Fruit fly (Drosophila melanogaster) whole organism, wandering third instar larva: Measurements from ENCODE around the gene Phf5a.

Experiments used
- Abd-B ChIP-seq: fragments of >200 bp; optimal IDR thresholded peaks from 2 replicates; lab custom pipeline; 2017; ENCODE audit warnings: missing biosample characterization, missing genetic modification characterization
- CG9705 ChIP-seq: fragments of 200-800 bp; sonication (Bioruptor generic); optimal IDR thresholded peaks from 2 replicates; lab custom pipeline; 2018; ENCODE audit warnings: missing biosample characterization, mild to moderate bottlenecking, missing genetic modification characterization
- Dfd ChIP-seq: fragments of >200 bp; optimal IDR thresholded peaks from 2 replicates; lab custom pipeline; 2017; ENCODE audit warnings: missing biosample characterization, missing genetic modification characterization
- Dif ChIP-seq: fragments of 200-275, 200-300 bp; sonication (Bioruptor generic); optimal IDR thresholded peaks from 2 replicates; lab custom pipeline; 2018; ENCODE audit warnings: missing biosample characterization, missing genetic modification characterization; ENCODE audit not compliant: partially characterized antibody
- HLH106 ChIP-seq: fragments of 200-800 bp; optimal IDR thresholded peaks from 3 replicates; lab custom pipeline; 2019; ENCODE audit warnings: missing biosample characterization, mild to moderate bottlenecking, missing genetic modification characterization, moderate library complexity
- Hnf4 ChIP-seq: fragments of 200-800 bp; sonication (Bioruptor generic); optimal IDR thresholded peaks from 2 replicates; lab custom pipeline; 2016; ENCODE audit warnings: missing biosample characterization, mild to moderate bottlenecking, missing genetic modification characterization
- Hr78 ChIP-seq: fragments of >200 bp; optimal IDR thresholded peaks from 2 replicates; lab custom pipeline; 2017; ENCODE audit warnings: missing biosample characterization, missing genetic modification characterization
- Hr83 ChIP-seq: fragments of 200-300 bp; sonication (Bioruptor generic); optimal IDR thresholded peaks from 2 replicates; lab custom pipeline; 2016; ENCODE audit warnings: missing biosample characterization, mild to moderate bottlenecking, missing genetic modification characterization, moderate library complexity; ENCODE audit not compliant: poor library complexity, severe bottlenecking
- Jra ChIP-seq: sonication (Bioruptor generic); optimal IDR thresholded peaks from 2 replicates; lab custom pipeline; 2016; ENCODE audit warnings: missing biosample characterization, missing genetic modification characterization
- Mio ChIP-seq: sonication (Bioruptor generic); optimal IDR thresholded peaks from 2 replicates; lab custom pipeline; 2016; ENCODE audit warnings: missing biosample characterization, missing genetic modification characterization
- Myc ChIP-seq: fragments of >200 bp; optimal IDR thresholded peaks from 2 replicates; lab custom pipeline; 2017
- N ChIP-seq: fragments of >200 bp; optimal IDR thresholded peaks from 2 replicates; lab custom pipeline; 2018; ENCODE audit warnings: missing biosample characterization, missing external identifiers, missing genetic modification characterization
- Rel ChIP-seq, 2 experiments: fragments of 200-800 bp; sonication (Bioruptor generic) in 1 of 2; optimal IDR thresholded peaks; 2 replicates in 1 of 2; 3 replicates in 1 of 2; lab custom pipeline; 2016 to 2019; ENCODE audit warnings: mild to moderate bottlenecking in 2 of 2, missing biosample characterization in 2 of 2, missing genetic modification characterization in 2 of 2, moderate library complexity in 1 of 2
- Sp1 ChIP-seq: fragments of 200-800 bp; sonication (Bioruptor generic); optimal IDR thresholded peaks from 3 replicates; lab custom pipeline; 2019; ENCODE audit warnings: missing biosample characterization, mild to moderate bottlenecking, missing genetic modification characterization, moderate library complexity
- Vsx2 ChIP-seq: fragments of 200-300, 225-300 bp; sonication (Bioruptor generic); optimal IDR thresholded peaks from 2 replicates; lab custom pipeline; 2018; ENCODE audit warnings: missing biosample characterization, missing genetic modification characterization; ENCODE audit not compliant: partially characterized antibody
- br ChIP-seq: fragments of 200-800 bp; sonication (Bioruptor generic); optimal IDR thresholded peaks from 2 replicates; lab custom pipeline; 2016; ENCODE audit warnings: missing biosample characterization, missing genetic modification characterization
- brk ChIP-seq: fragments of 200-800 bp; sonication (Bioruptor generic); optimal IDR thresholded peaks from 2 replicates; lab custom pipeline; 2016; ENCODE audit warnings: missing biosample characterization, mild to moderate bottlenecking, missing genetic modification characterization
- dl ChIP-seq, 2 experiments: fragments of 175-275, 200-275 bp in 1 of 2; fragments of 200-275 bp in 1 of 2; sonication (Bioruptor generic); optimal IDR thresholded peaks; lab custom pipeline; 2018; ENCODE audit warnings: mild to moderate bottlenecking in 2 of 2, missing biosample characterization in 2 of 2, missing genetic modification characterization in 2 of 2, moderate library complexity in 2 of 2; ENCODE audit not compliant: partially characterized antibody in 2 of 2, insufficient read depth in 1 of 2
- dmrt93B ChIP-seq: fragments of 200-800 bp; sonication (Bioruptor generic); optimal IDR thresholded peaks from 2 replicates; lab custom pipeline; 2018; ENCODE audit warnings: missing biosample characterization, mild to moderate bottlenecking, missing genetic modification characterization
- dsf ChIP-seq: sonication (Bioruptor generic); optimal IDR thresholded peaks from 2 replicates; lab custom pipeline; 2016; ENCODE audit warnings: missing biosample characterization, missing genetic modification characterization, borderline replicate concordance
- foxo ChIP-seq, 2 experiments: fragments of 200-800 bp; sonication (Bioruptor generic); optimal IDR thresholded peaks; 2 replicates in 1 of 2; 3 replicates in 1 of 2; lab custom pipeline; 2016 to 2017; ENCODE audit warnings: missing biosample characterization in 2 of 2, missing genetic modification characterization in 2 of 2
- fru ChIP-seq: fragments of 200-800 bp; sonication (Bioruptor generic); optimal IDR thresholded peaks from 3 replicates; lab custom pipeline; 2016; ENCODE audit warnings: missing biosample characterization, mild to moderate bottlenecking, missing genetic modification characterization
- h ChIP-seq: fragments of 200-800 bp; sonication (Bioruptor generic); optimal IDR thresholded peaks from 3 replicates; lab custom pipeline; 2016; ENCODE audit warnings: missing biosample characterization, mild to moderate bottlenecking, missing genetic modification characterization
- jim ChIP-seq: fragments of 175-275, 200-325 bp; sonication (Bioruptor generic); optimal IDR thresholded peaks from 2 replicates; lab custom pipeline; 2016; ENCODE audit warnings: missing biosample characterization, mild to moderate bottlenecking, missing genetic modification characterization
- lola ChIP-seq: fragments of >200 bp; optimal IDR thresholded peaks from 2 replicates; lab custom pipeline; 2017; ENCODE audit warnings: missing biosample characterization, missing genetic modification characterization
- pan ChIP-seq: fragments of >200 bp; optimal IDR thresholded peaks from 2 replicates; lab custom pipeline; 2017
- psq ChIP-seq: fragments of 200-800 bp; sonication (Bioruptor generic); optimal IDR thresholded peaks from 3 replicates; lab custom pipeline; 2017; ENCODE audit warnings: missing biosample characterization, mild to moderate bottlenecking, missing genetic modification characterization, moderate library complexity
- sage ChIP-seq: fragments of 200-800 bp; sonication (Bioruptor generic); optimal IDR thresholded peaks from 2 replicates; lab custom pipeline; 2016; ENCODE audit warnings: missing biosample characterization, mild to moderate bottlenecking, missing genetic modification characterization
- sv ChIP-seq: fragments of 200-800 bp; sonication (Bioruptor generic); optimal IDR thresholded peaks from 3 replicates; lab custom pipeline; 2016; ENCODE audit warnings: missing biosample characterization, missing genetic modification characterization
- tai ChIP-seq: sonication (Bioruptor generic); optimal IDR thresholded peaks from 2 replicates; lab custom pipeline; 2016; ENCODE audit warnings: missing biosample characterization, missing genetic modification characterization
- usp ChIP-seq: fragments of >200 bp; optimal IDR thresholded peaks from 2 replicates; lab custom pipeline; 2017; ENCODE audit warnings: missing biosample characterization, missing genetic modification characterization

The Phf5a gene

DNA sequence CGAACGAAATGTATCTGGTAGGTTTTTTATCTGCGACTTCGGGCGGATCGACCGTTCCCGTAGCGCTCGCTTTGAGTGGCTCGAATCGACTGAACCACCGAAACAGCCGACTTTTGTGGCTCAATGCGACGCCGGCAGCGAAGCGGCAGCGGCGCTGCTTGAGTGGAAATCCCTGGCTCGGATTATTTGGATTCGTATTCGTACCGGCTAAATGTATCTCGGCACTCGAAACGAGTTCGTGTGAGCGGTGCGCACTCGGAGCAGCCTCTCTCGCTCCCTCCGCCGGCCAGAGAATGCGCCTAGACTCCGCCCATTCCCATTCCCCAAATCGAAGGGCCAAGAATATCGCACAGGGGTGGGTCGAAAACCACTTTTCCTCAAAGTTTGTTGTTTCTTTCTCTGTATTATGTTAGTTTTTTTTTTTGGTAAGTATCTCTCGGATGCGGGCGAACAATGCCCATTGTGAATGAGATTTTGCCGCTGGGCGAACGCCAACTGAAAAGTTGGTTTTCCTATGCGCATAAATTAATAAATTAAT is 45.5 kb upstream of the Phf5a start:
- TF ChIP-seq Hr83 (GFP tag; lab: Kevin White, UChicago) (peak; percentile 32), Myc (lab: Kevin White, UChicago) (no peak), dl (GFP tag; optimal IDR thresholded peaks at IDR 0.05; lab: Kevin White, UChicago; ENCODE audit: insufficient read depth in 1 of 2, partially characterized antibody in 2 of 2) (peak in 1 of 2 experiments; percentile 20), Abd-B (GFP tag; lab: Kevin White, UChicago) (no peak), Vsx2 (GFP tag; lab: Kevin White, UChicago) (peak; percentile 67), Dif (GFP tag; lab: Kevin White, UChicago) (peak; percentile 85), pan (no peak), jim (GFP tag; lab: Kevin White, UChicago) (no peak), dsf (GFP tag; lab: Kevin White, UChicago) (no peak), psq (GFP tag; lab: Kevin White, UChicago) (no peak), br (no peak)

DNA sequence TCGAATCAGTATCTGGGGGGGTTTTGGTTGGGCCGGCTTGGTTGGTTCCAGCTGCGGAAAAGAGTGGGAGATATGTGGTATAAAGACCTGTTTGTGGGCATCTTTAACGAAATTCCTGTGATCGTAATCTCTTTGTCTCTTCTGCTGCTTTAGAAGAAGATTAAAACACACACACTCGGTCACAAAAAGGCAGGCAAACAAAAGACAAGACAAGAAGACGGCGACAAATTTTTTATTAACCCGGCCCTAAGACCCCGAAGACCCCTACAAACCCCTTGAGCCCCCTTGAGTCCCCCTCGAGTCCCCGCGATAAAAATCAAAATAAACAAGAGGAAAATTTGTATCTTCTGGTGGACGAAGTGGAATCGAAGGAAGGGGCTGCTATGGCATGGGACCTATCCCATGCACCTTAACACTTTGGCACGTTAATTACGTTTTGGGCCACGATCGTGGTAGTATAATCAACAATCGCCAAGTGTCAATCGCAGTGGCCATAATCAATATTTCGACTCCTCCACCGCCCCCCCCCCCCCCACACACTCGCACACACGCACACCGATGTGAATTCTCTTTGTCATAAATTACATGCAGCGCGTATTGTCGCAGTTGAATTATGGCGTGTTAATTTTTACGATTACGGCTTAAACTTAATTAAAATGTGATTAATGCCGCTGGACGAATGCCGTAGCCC is 43.6 kb upstream of the Phf5a start:
- TF ChIP-seq CG9705: no peak
- TF ChIP-seq Dfd (GFP tag; lab: Kevin White, UChicago): peak; percentile 84

dm6 chr2L:6533719-6534118 is 43.1 kb upstream of the Phf5a start:
- TF ChIP-seq sage: no peak
- TF ChIP-seq HLH106: no peak
- TF ChIP-seq Abd-B (GFP tag; lab: Kevin White, UChicago): no peak
- no peak for TF ChIP-seq Dif (GFP tag; lab: Kevin White, UChicago)
- TF ChIP-seq Hr78 (GFP tag; lab: Kevin White, UChicago): no peak
- no peak for TF ChIP-seq foxo (GFP tag; optimal IDR thresholded peaks at IDR 0.05; lab: Kevin White, UChicago)
- no peak for TF ChIP-seq fru (GFP tag; lab: Kevin White, UChicago)
- no peak for TF ChIP-seq usp (GFP tag; lab: Kevin White, UChicago)
- TF ChIP-seq pan: no peak
- no peak for TF ChIP-seq jim (GFP tag; lab: Kevin White, UChicago)
- no peak for TF ChIP-seq sv
- no peak for TF ChIP-seq Jra
- TF ChIP-seq tai (GFP tag; lab: Kevin White, UChicago): no peak
- TF ChIP-seq Sp1 (GFP tag; lab: Kevin White, UChicago): no peak
- no peak for TF ChIP-seq Vsx2 (GFP tag; lab: Kevin White, UChicago)
- no peak for TF ChIP-seq dl (GFP tag; optimal IDR thresholded peaks at IDR 0.05; lab: Kevin White, UChicago; ENCODE audit: insufficient read depth in 1 of 2, partially characterized antibody in 2 of 2)
- TF ChIP-seq N (GFP tag; lab: Kevin White, UChicago): no peak

dm6 chr2L:6532977-6533376 is 42.3 kb upstream of the Phf5a start:
- TF ChIP-seq Hnf4 (GFP tag; lab: Kevin White, UChicago) (no peak), brk (GFP tag; lab: Kevin White, UChicago) (no peak), Hr78 (GFP tag; lab: Kevin White, UChicago) (no peak)

- TF ChIP-seq foxo (GFP tag; optimal IDR thresholded peaks at IDR 0.05; lab: Kevin White, UChicago) (no peak), psq (GFP tag; lab: Kevin White, UChicago) (no peak), tai (GFP tag; lab: Kevin White, UChicago) (no peak), dl (GFP tag; optimal IDR thresholded peaks at IDR 0.05; lab: Kevin White, UChicago; ENCODE audit: insufficient read depth in 1 of 2, partially characterized antibody in 2 of 2) (no peak), sv (no peak), Myc (lab: Kevin White, UChicago) (no peak), Jra (no peak), dmrt93B (no peak), brk (GFP tag; lab: Kevin White, UChicago) (no peak), Abd-B (GFP tag; lab: Kevin White, UChicago) (no peak), dsf (GFP tag; lab: Kevin White, UChicago) (no peak), HLH106 (no peak), h (GFP tag; lab: Kevin White, UChicago) (no peak), CG9705 (no peak), Rel (GFP tag; optimal IDR thresholded peaks at IDR 0.05; lab: Kevin White, UChicago) (no peak), Rel (tag; optimal IDR thresholded peaks at IDR 0.05; lab: Kevin White, UChicago) (no peak), Vsx2 (GFP tag; lab: Kevin White, UChicago) (no peak), lola (GFP tag; lab: Kevin White, UChicago) (no peak), Dfd (GFP tag; lab: Kevin White, UChicago) (no peak), Sp1 (GFP tag; lab: Kevin White, UChicago) (no peak), Mio (GFP tag; lab: Kevin White, UChicago) (no peak)
Observed at dm6 chr2L:6531985-6532699, 41.5 kb upstream of the Phf5a start.
